Worm (Caenorhabditis elegans): ENCODE results near the gene F52D10.2.
A peak's percentile ranks its signal among the peaks of the same experiment; 100 is the strongest.

The F52D10.2 gene

DNA sequence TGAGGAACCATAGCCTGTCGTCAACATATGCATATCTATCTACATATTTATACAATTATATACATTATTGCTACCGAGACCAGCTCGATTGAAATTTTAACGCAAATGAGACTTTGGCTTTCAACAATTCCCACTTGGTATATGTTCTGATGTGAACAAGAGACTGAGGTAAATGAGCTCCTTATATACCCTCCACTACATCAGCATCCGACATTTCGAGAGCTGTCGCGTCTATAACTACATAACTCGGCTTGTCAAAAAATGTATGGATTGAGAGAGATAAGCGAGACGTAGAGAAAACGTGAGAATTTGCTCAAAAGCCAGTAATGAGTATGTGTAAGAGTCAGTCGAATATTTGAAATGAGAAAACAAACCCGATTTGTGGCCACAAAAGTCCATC is 31.9 kb upstream of the F52D10.2 start:
- TF ChIP-seq snpc-4 (tag; optimal IDR thresholded peaks at IDR 0.05), result peak; percentile 42
- TF ChIP-seq nhr-12 (tag; optimal IDR thresholded peaks at IDR 0.05), result no peak

DNA sequence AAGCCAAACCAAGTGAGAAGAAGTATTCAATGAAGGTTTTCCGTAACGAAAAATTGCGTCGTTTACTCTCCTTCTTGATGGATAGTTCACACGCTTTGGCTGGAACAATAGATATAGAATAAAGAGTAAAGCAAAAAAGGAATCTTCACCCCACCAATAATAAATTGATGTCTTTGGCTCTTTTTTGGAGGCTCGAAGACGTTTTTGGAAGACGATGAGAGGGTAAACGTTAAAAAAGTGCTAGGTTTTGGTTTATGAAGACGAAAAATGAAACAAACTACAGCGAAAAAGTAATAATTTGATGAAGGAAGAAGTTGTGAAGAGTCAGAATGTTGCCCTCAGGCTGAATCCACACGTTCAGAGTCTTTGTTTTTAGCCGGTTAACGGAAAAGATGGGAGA is 30.5 kb upstream of the F52D10.2 start, which contains the start of gene sto-3:
Gene sto-3 (minus strand): TSS at position 101 of the 400 bp plus-strand sequence.
- no peak for TF ChIP-seq nhr-23 (tag; optimal IDR thresholded peaks at IDR 0.05)
- TF ChIP-seq snpc-4 (tag; optimal IDR thresholded peaks at IDR 0.05), result no peak
- no peak for TF ChIP-seq lin-39 (tag; optimal IDR thresholded peaks at IDR 0.05)
- TF ChIP-seq R02D3.7 (tag; optimal IDR thresholded peaks at IDR 0.05), result no peak
- TF ChIP-seq ceh-28 (tag; optimal IDR thresholded peaks at IDR 0.05), result no peak
- no peak for TF ChIP-seq sea-2 (GFP tag; optimal IDR thresholded peaks at IDR 0.05)
- no peak for TF ChIP-seq fos-1 (tag; optimal IDR thresholded peaks at IDR 0.05)
- TF ChIP-seq nhr-76 (tag; optimal IDR thresholded peaks at IDR 0.05), result no peak
- no peak for TF ChIP-seq pha-4 (tag; optimal IDR thresholded peaks at IDR 0.05)
- no peak for TF ChIP-seq elt-3 (tag; optimal IDR thresholded peaks at IDR 0.05)

DNA sequence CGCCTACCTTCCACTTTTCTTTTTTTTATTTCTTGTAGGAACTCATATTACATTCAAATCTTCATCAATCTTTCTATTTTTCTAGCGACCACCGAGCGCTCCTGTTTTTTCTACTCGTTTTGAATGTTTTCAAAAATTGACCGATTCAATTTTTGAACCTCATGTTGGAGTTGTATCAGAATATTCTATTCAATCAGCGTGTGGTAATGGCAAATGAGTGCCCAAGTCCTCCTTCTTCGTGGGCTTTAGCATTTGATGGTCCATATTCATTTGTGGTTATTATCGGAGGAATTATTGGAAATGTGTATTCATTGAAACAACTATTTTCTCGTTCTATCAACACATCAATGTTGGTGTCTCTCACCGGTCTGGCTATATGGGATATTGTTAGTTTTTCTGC is 25.9 kb upstream of the F52D10.2 start, which contains the start of gene F52D10.4:
Gene F52D10.4 (plus strand): TSS at position 84 of the 400 bp plus-strand sequence.
- TF ChIP-seq R02D3.7 (tag; optimal IDR thresholded peaks at IDR 0.05), result no peak
- TF ChIP-seq snpc-4 (tag; optimal IDR thresholded peaks at IDR 0.05), result no peak
- no peak for TF ChIP-seq daf-12 (tag; optimal IDR thresholded peaks at IDR 0.05)
- no peak for TF ChIP-seq ZK546.5 (tag; optimal IDR thresholded peaks at IDR 0.05)
- TF ChIP-seq elt-1 (tag; optimal IDR thresholded peaks at IDR 0.05), result no peak
- TF ChIP-seq pha-4 (tag; optimal IDR thresholded peaks at IDR 0.05), result no peak
- TF ChIP-seq nhr-43 (tag; optimal IDR thresholded peaks at IDR 0.05; ENCODE audit: poor library complexity, severe bottlenecking), result no peak
- TF ChIP-seq fos-1 (tag; optimal IDR thresholded peaks at IDR 0.05), result no peak
- no peak for TF ChIP-seq ceh-82 (tag; optimal IDR thresholded peaks at IDR 0.05)

DNA sequence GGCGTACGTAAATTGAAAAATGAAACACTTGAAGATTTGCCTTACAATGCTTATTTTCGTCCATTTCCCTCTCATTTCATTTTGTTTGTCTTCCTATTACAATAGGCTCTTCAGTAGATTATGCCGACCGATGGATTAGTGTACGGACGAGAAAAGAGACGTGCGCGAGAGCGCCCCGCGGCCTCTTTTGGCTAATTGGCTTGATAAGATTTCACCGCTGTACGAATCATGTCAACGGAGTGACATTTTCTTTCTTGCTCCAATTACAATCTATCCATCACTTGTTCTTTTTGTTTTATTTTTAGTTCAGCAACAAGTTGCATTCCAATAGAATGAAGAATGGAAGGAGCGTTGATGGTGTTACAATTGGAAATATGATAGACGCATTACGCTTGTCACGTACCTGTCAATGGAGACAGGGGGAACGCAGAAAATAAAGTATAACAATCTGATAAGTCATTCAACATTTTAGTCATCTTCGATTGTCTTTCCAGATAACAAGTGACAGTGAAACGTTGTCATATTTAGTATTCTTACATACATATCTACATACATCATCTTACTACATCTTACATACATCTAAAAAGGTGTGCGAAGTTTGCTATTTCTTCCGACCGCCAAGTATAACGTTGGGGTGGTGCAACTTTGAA is 16.7 kb upstream of the F52D10.2 start:
- TF ChIP-seq lin-15B (tag; optimal IDR thresholded peaks at IDR 0.05) (no peak), nhr-25 (tag; optimal IDR thresholded peaks at IDR 0.05) (peak; percentile 32), elt-2 (tag; optimal IDR thresholded peaks at IDR 0.05) (peak; percentile 51), elt-1 (tag; optimal IDR thresholded peaks at IDR 0.05) (peak; percentile 86)

DNA sequence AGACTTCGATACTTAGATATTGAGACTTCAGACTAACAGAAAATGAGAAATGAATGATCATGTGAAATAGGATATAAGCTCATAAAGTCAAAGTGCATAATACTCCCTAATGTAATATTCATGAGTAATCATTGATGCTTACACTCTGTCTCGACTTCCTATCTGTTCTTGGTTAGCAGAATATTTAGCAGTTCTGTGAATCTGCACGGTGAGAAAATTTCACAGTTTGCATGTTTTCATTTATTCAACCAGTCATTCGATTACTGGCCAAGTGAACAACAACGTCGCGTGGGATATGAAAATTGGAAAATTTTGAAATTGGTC is 15.9 kb upstream of the F52D10.2 start:
- TF ChIP-seq sea-2 (GFP tag; optimal IDR thresholded peaks at IDR 0.05) (no peak), unc-62 (GFP tag; optimal IDR thresholded peaks at IDR 0.05) (no peak), nhr-237 (tag; optimal IDR thresholded peaks at IDR 0.05) (no peak), ztf-4 (tag; optimal IDR thresholded peaks at IDR 0.05) (no peak), lsy-12 (tag; optimal IDR thresholded peaks at IDR 0.05) (no peak), ztf-11 (tag; optimal IDR thresholded peaks at IDR 0.05) (no peak), egl-27 (tag; optimal IDR thresholded peaks at IDR 0.05) (no peak), pqm-1 (tag; optimal IDR thresholded peaks at IDR 0.05) (no peak), jun-1 (tag; optimal IDR thresholded peaks at IDR 0.05) (no peak), pha-4 (tag; optimal IDR thresholded peaks at IDR 0.05) (no peak), eor-1 (tag; optimal IDR thresholded peaks at IDR 0.05) (no peak), nhr-12 (tag; optimal IDR thresholded peaks at IDR 0.05) (no peak), daf-12 (tag; optimal IDR thresholded peaks at IDR 0.05) (no peak), nhr-76 (tag; optimal IDR thresholded peaks at IDR 0.05) (no peak)

DNA sequence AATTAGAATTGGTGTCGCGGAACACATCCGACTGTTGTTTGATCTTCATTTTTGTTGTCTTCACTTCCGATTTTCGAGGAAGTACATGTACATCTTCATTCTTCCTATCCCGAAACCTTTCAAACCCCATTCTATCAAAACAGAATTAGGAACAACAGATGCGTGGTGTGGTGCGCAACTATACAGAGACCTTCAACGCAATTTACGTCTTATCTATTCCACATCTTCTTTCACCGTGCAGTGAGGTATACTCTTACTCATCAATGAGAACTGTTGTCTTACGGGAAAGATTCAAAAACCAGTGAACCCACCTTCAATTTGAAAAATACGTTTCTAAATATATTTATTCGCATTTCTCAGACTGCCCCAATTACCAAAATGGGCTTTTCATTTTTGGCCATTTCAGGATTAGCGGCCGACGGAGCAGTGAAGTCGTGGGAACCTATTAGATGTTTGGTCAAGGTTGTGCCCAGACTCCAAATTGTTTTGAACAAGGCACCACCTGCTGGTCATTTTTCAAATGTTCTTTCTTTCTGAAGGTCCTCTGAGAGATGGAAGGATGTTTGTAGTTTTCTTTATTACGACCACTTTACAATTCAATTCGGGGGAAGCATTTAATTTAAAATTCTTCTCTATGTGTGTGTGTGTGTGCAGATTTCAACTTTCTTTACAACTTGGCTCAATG is 15.4 kb upstream of the F52D10.2 start:
- TF ChIP-seq nhr-23 (tag; optimal IDR thresholded peaks at IDR 0.05) (peak; percentile 4), nhr-25 (tag; optimal IDR thresholded peaks at IDR 0.05) (peak; percentile 38), elt-1 (tag; optimal IDR thresholded peaks at IDR 0.05) (peak; percentile 38), lin-39 (tag; optimal IDR thresholded peaks at IDR 0.05) (no peak)

All from whole organism, L3 larva.